Fruit fly (Drosophila melanogaster) whole organism, prepupa: ENCODE results near the gene CG11755.

ENCODE experiments used
- CG10631 ChIP-seq: fragments of 200-800 bp; sonication (Bioruptor generic); optimal IDR thresholded peaks from 2 replicates; lab custom pipeline; 2016; ENCODE audit warnings: missing biosample characterization, missing genetic modification characterization
- CG10669 ChIP-seq: fragments of 200-800 bp; sonication (Bioruptor generic); optimal IDR thresholded peaks from 3 replicates; lab custom pipeline; 2018; ENCODE audit warnings: missing biosample characterization, mild to moderate bottlenecking, missing genetic modification characterization, moderate library complexity
- CG11294 ChIP-seq: fragments of 200-800 bp; sonication (Bioruptor generic); IDR thresholded peaks from 2 replicates; pipeline ENCODE4 v1.3.6; 2022; ENCODE audit warnings: missing biosample characterization, missing genetic modification characterization
- CG11902 ChIP-seq: fragments of 200-800 bp; sonication (Bioruptor generic); optimal IDR thresholded peaks from 3 replicates; lab custom pipeline; 2016; ENCODE audit warnings: missing biosample characterization, missing genetic modification characterization
- CG1621 ChIP-seq: fragments of 200-800 bp; sonication (Bioruptor generic); optimal IDR thresholded peaks from 3 replicates; lab custom pipeline; 2018; ENCODE audit warnings: missing biosample characterization, mild to moderate bottlenecking, missing genetic modification characterization
- CG16779 ChIP-seq: fragments of 200-800 bp; sonication (Bioruptor generic); optimal IDR thresholded peaks from 3 replicates; lab custom pipeline; 2017; ENCODE audit warnings: missing biosample characterization, mild to moderate bottlenecking, missing genetic modification characterization
- CG3032 ChIP-seq: fragments of 200-800 bp; optimal IDR thresholded peaks from 2 replicates; lab custom pipeline; 2019; ENCODE audit warnings: missing biosample characterization, mild to moderate bottlenecking, missing genetic modification characterization, moderate library complexity
- CG31627 ChIP-seq: fragments of 200-800 bp; sonication (Bioruptor generic); optimal IDR thresholded peaks from 3 replicates; lab custom pipeline; 2016; ENCODE audit warnings: missing biosample characterization, missing genetic modification characterization
- CG32006 ChIP-seq: fragments of 200-800 bp; sonication (Bioruptor generic); optimal IDR thresholded peaks from 3 replicates; lab custom pipeline; 2017; ENCODE audit warnings: missing biosample characterization, mild to moderate bottlenecking, missing genetic modification characterization
- CG34406 ChIP-seq: fragments of 200-800 bp; sonication (Bioruptor generic); optimal IDR thresholded peaks from 3 replicates; lab custom pipeline; 2016; ENCODE audit warnings: missing biosample characterization, missing genetic modification characterization
- CG3919 ChIP-seq: fragments of 200-800 bp; sonication (Bioruptor generic); optimal IDR thresholded peaks from 3 replicates; lab custom pipeline; 2016; ENCODE audit warnings: missing biosample characterization, missing genetic modification characterization
- CG4318 ChIP-seq: fragments of 200-800 bp; sonication (Bioruptor generic); optimal IDR thresholded peaks from 3 replicates; lab custom pipeline; 2017; ENCODE audit warnings: missing biosample characterization, mild to moderate bottlenecking, missing genetic modification characterization
- CG6163 ChIP-seq: fragments of 200-800 bp; sonication (Bioruptor generic); IDR thresholded peaks from 3 replicates; pipeline ENCODE4 v1.3.6; 2022; ENCODE audit warnings: missing biosample characterization, missing genetic modification characterization
- CG6276 ChIP-seq: fragments of 200-800 bp; sonication (Bioruptor generic); optimal IDR thresholded peaks from 2 replicates; lab custom pipeline; 2017; ENCODE audit warnings: missing biosample characterization, mild to moderate bottlenecking, missing genetic modification characterization
- CG6792 ChIP-seq: fragments of 200-800 bp; sonication (Bioruptor generic); optimal IDR thresholded peaks from 3 replicates; lab custom pipeline; 2016; ENCODE audit warnings: missing biosample characterization, missing genetic modification characterization
- CG6808 ChIP-seq: fragments of 200-800 bp; sonication (Bioruptor generic); optimal IDR thresholded peaks from 3 replicates; lab custom pipeline; 2017; ENCODE audit warnings: missing biosample characterization, missing genetic modification characterization, mild to moderate bottlenecking, moderate library complexity, missing genetic modification reagents
- CG6854 ChIP-seq: fragments of 200-800 bp; sonication (Bioruptor generic); optimal IDR thresholded peaks from 2 replicates; lab custom pipeline; 2017; ENCODE audit warnings: missing biosample characterization, mild to moderate bottlenecking, missing genetic modification characterization
- CG8119 ChIP-seq: fragments of 200-800 bp; sonication (Bioruptor generic); IDR thresholded peaks from 3 replicates; pipeline ENCODE4 v1.3.6; 2022; ENCODE audit warnings: missing biosample characterization, missing genetic modification characterization
- CG8319 ChIP-seq: fragments of 200-800 bp; sonication (Bioruptor generic); optimal IDR thresholded peaks from 3 replicates; lab custom pipeline; 2016; ENCODE audit warnings: missing biosample characterization, missing genetic modification characterization
- CG8632 ChIP-seq: fragments of 200-800 bp; sonication (Bioruptor generic); optimal IDR thresholded peaks from 3 replicates; lab custom pipeline; 2016; ENCODE audit warnings: missing biosample characterization, missing genetic modification characterization
- CG9139 ChIP-seq: fragments of 200-800 bp; sonication (Bioruptor generic); optimal IDR thresholded peaks from 3 replicates; lab custom pipeline; 2017; ENCODE audit warnings: missing biosample characterization, mild to moderate bottlenecking, missing genetic modification characterization
- Eip75B ChIP-seq: fragments of 200-800 bp; sonication (Bioruptor generic); optimal IDR thresholded peaks from 3 replicates; lab custom pipeline; 2016; ENCODE audit warnings: missing biosample characterization, missing genetic modification characterization
- Eip78C ChIP-seq: fragments of 200-800 bp; sonication (Bioruptor generic); peaks from one replicate; lab custom pipeline; 2016; ENCODE audit warnings: missing biosample characterization, missing genetic modification characterization
- Eip93F ChIP-seq: fragments of 200-800 bp; sonication (Bioruptor generic); optimal IDR thresholded peaks from 2 replicates; lab custom pipeline; 2016; ENCODE audit warnings: missing biosample characterization, mild to moderate bottlenecking, missing genetic modification characterization
- Ets21C ChIP-seq: fragments of 200-800 bp; sonication (Bioruptor generic); optimal IDR thresholded peaks from 3 replicates; lab custom pipeline; 2016; ENCODE audit warnings: missing biosample characterization, missing genetic modification characterization
- Gug ChIP-seq: fragments of 200-800 bp; sonication (Bioruptor generic); IDR thresholded peaks from 2 replicates; pipeline ENCODE4 v1.3.6; 2022; ENCODE audit warnings: missing biosample characterization, missing genetic modification characterization
- Hr38 ChIP-seq: sonication (Bioruptor generic); optimal IDR thresholded peaks from 2 replicates; lab custom pipeline; 2016; ENCODE audit warnings: missing biosample characterization, missing genetic modification characterization
- Hr39 ChIP-seq: fragments of 200-800 bp; sonication (Bioruptor generic); optimal IDR thresholded peaks from 2 replicates; lab custom pipeline; 2016; ENCODE audit warnings: missing biosample characterization, missing genetic modification characterization
- Hr4 ChIP-seq: fragments of 200-800 bp; sonication (Bioruptor generic); optimal IDR thresholded peaks from 3 replicates; lab custom pipeline; 2016; ENCODE audit warnings: missing biosample characterization, missing genetic modification characterization
- Lpt ChIP-seq: fragments of 200-800 bp; sonication (Bioruptor generic); optimal IDR thresholded peaks from 3 replicates; lab custom pipeline; 2016; ENCODE audit warnings: missing biosample characterization, missing genetic modification characterization
- Smox ChIP-seq: fragments of 200-800 bp; sonication (Bioruptor generic); optimal IDR thresholded peaks from 3 replicates; lab custom pipeline; 2016; ENCODE audit warnings: missing biosample characterization, missing genetic modification characterization
- Sox102F ChIP-seq: fragments of 200-800 bp; sonication (Bioruptor generic); optimal IDR thresholded peaks from 2 replicates; lab custom pipeline; 2016; ENCODE audit warnings: missing biosample characterization, mild to moderate bottlenecking, missing genetic modification characterization
- Sox14 ChIP-seq: fragments of 200-800 bp; sonication (Bioruptor generic); optimal IDR thresholded peaks from 3 replicates; lab custom pipeline; 2016; ENCODE audit warnings: missing biosample characterization, missing genetic modification characterization
- Sox15 ChIP-seq: fragments of 200-800 bp; sonication (Bioruptor generic); optimal IDR thresholded peaks from 3 replicates; lab custom pipeline; 2016; ENCODE audit warnings: missing biosample characterization, missing genetic modification characterization
- achi ChIP-seq: fragments of 200-800 bp; sonication (Bioruptor generic); optimal IDR thresholded peaks from 3 replicates; lab custom pipeline; 2016; ENCODE audit warnings: missing biosample characterization, missing genetic modification characterization
- acj6 ChIP-seq: fragments of 200-800 bp; sonication (Bioruptor generic); optimal IDR thresholded peaks from 3 replicates; lab custom pipeline; 2016; ENCODE audit warnings: missing biosample characterization, missing genetic modification characterization
- cyc ChIP-seq: fragments of 200-800 bp; sonication (Bioruptor generic); optimal IDR thresholded peaks from 3 replicates; lab custom pipeline; 2016; ENCODE audit warnings: missing biosample characterization, missing genetic modification characterization
- dac ChIP-seq: fragments of 200-800 bp; sonication (Bioruptor generic); optimal IDR thresholded peaks from 2 replicates; lab custom pipeline; 2017; ENCODE audit warnings: missing biosample characterization, mild to moderate bottlenecking, missing genetic modification characterization
- fd59A ChIP-seq: fragments of 200-800 bp; sonication (Bioruptor generic); optimal IDR thresholded peaks from 2 replicates; lab custom pipeline; 2017; ENCODE audit warnings: missing biosample characterization, mild to moderate bottlenecking, missing genetic modification characterization, missing genetic modification reagents
- fd85E ChIP-seq: fragments of 200-800 bp; sonication (Bioruptor generic); optimal IDR thresholded peaks from 3 replicates; lab custom pipeline; 2016; ENCODE audit warnings: missing biosample characterization, missing genetic modification characterization
- fkh ChIP-seq: fragments of 200-800 bp; sonication (Bioruptor generic); optimal IDR thresholded peaks from 3 replicates; lab custom pipeline; 2017; ENCODE audit warnings: missing biosample characterization, mild to moderate bottlenecking, missing genetic modification characterization, moderate library complexity
- lz ChIP-seq: fragments of 200-800 bp; sonication (Bioruptor generic); optimal IDR thresholded peaks from 3 replicates; lab custom pipeline; 2016; ENCODE audit warnings: missing biosample characterization, missing genetic modification characterization
- net ChIP-seq: fragments of 200-800 bp; sonication (Bioruptor generic); optimal IDR thresholded peaks from 3 replicates; lab custom pipeline; 2016; ENCODE audit warnings: missing biosample characterization, missing genetic modification characterization
- pdm3 ChIP-seq: fragments of 200-800 bp; sonication (Bioruptor generic); optimal IDR thresholded peaks from 3 replicates; lab custom pipeline; 2016; ENCODE audit warnings: missing biosample characterization, missing genetic modification characterization
- salr ChIP-seq, 2 experiments: fragments of 200-800 bp; sonication (Bioruptor generic); optimal IDR thresholded peaks; 3 replicates each; lab custom pipeline; 2016 to 2018; ENCODE audit warnings: missing biosample characterization in 2 of 2, missing genetic modification characterization in 2 of 2, mild to moderate bottlenecking in 1 of 2
- spab ChIP-seq: fragments of 200-800 bp; sonication (Bioruptor generic); optimal IDR thresholded peaks from 2 replicates; lab custom pipeline; 2017; ENCODE audit warnings: missing biosample characterization, mild to moderate bottlenecking, missing genetic modification characterization, missing genetic modification reagents
- ss ChIP-seq, 2 experiments: fragments of 200-800 bp; sonication (Bioruptor generic); optimal IDR thresholded peaks; 2 replicates in 1 of 2; 3 replicates in 1 of 2; lab custom pipeline; 2017 to 2018; ENCODE audit warnings: mild to moderate bottlenecking in 2 of 2, missing biosample characterization in 2 of 2, missing genetic modification characterization in 2 of 2, moderate library complexity in 1 of 2
- svp ChIP-seq: fragments of 200-800 bp; sonication (Bioruptor generic); peaks from one replicate; lab custom pipeline; 2016; ENCODE audit warnings: missing biosample characterization, missing genetic modification characterization
- topi ChIP-seq: fragments of 200-800 bp; sonication (Bioruptor generic); optimal IDR thresholded peaks from 3 replicates; lab custom pipeline; 2016; ENCODE audit warnings: missing biosample characterization, missing genetic modification characterization

The CG11755 gene

DNA sequence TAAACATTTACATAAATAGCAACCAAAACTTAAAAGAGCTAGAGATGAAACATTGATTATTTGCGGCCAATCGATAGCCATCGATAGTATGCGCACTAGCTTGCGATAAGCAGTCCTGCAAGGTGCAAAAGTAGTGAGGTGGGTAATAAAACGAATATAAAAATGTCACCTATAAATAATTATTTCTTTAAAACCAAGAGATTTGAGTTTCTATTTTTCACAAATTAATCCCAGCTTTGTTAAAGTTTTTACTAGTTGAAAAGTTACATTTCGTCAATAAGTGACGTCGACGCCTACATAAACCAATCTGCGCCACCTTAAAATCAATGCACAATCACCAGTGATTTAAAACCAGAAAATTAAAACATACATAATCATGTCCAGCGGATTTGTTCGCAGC lies 26.0 kb upstream of the CG11755 start, which contains the start of the genes Mkk4 and SLIRP2 (continued):
- TF ChIP-seq CG8319 (GFP tag; lab: Kevin White, UChicago) (peak; percentile 97), CG34406 (GFP tag; lab: Kevin White, UChicago) (peak; percentile 99), Hr4 (GFP tag; lab: Kevin White, UChicago) (peak; percentile 99), CG11902 (GFP tag; lab: Kevin White, UChicago) (peak; percentile 98), Sox15 (peak; percentile 99), Sox102F (GFP tag; lab: Kevin White, UChicago) (peak; percentile 99), svp (GFP tag; lab: Kevin White, UChicago) (peak; percentile 100), CG10669 (peak; percentile 99)

DNA sequence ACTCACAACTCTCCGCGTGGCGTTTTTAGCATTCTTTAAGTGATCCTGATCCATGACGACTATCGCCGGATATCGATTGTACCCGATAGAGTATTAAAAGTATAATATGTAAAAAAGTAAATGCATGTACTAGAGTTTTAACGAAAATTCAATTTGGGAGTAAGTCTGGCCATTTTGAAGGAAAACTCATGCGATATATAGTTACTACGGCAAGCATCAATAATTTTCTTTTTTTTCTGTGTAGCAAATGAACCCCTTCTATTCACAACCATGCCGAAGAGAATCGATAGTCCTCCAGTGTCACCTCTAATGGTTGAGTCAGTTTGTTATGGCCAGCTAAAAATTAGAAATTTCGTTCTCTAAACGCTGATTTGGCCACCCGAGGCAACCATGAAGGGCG lies 24.0 kb upstream of the CG11755 start, which contains the start of the genes Sys1 and Dhod:
Gene Sys1, plus strand, starts transcription at position 91 of the 400 bp plus-strand sequence.
Gene Dhod, minus strand, starts transcription at position 186 of the 400 bp plus-strand sequence.
- peak; percentile 81 for TF ChIP-seq Sox102F (GFP tag; lab: Kevin White, UChicago)
- TF ChIP-seq Eip93F, result no peak
- peak; percentile 65 for TF ChIP-seq Sox15
- peak; percentile 32 for TF ChIP-seq CG4318 (GFP tag; lab: Kevin White, UChicago)
- peak; percentile 79 for TF ChIP-seq Ets21C (GFP tag; lab: Kevin White, UChicago)
- no peak for TF ChIP-seq CG16779 (tag; lab: Kevin White, UChicago)
- TF ChIP-seq CG6276, result no peak
- peak; percentile 45 for TF ChIP-seq CG8632 (GFP tag; lab: Kevin White, UChicago)
- TF ChIP-seq ss (GFP tag; optimal IDR thresholded peaks at IDR 0.05; lab: Kevin White, UChicago), result peak in 1 of 2 experiments; percentile 15
- TF ChIP-seq CG6792 (GFP tag; lab: Kevin White, UChicago), result peak; percentile 65
- TF ChIP-seq Lpt (GFP tag; lab: Kevin White, UChicago), result peak; percentile 44
- TF ChIP-seq CG8119 (GFP tag; lab: Robert Waterston, UW), result peak; percentile 53; the same call in 1 of the 3 replicates
- TF ChIP-seq fd59A (GFP tag; lab: Kevin White, UChicago), result no peak
- TF ChIP-seq CG11902 (GFP tag; lab: Kevin White, UChicago), result peak; percentile 64
- TF ChIP-seq CG3032 (tag; lab: Kevin White, UChicago), result peak; percentile 53
- no peak for TF ChIP-seq fkh (GFP tag; lab: Kevin White, UChicago)
- TF ChIP-seq CG32006, result peak; percentile 70
- TF ChIP-seq CG10631 (GFP tag; lab: Kevin White, UChicago), result peak; percentile 81
- no peak for TF ChIP-seq fd85E
- TF ChIP-seq acj6 (GFP tag; lab: Kevin White, UChicago), result peak; percentile 77
- peak; percentile 53; the same call in 1 of the 2 replicates for TF ChIP-seq CG11294 (GFP tag; lab: Robert Waterston, UW)
- TF ChIP-seq dac (GFP tag; lab: Kevin White, UChicago), result peak; percentile 20
- TF ChIP-seq Hr38, result peak; percentile 77
- peak; percentile 89 for TF ChIP-seq Eip78C (GFP tag; lab: Kevin White, UChicago)
- TF ChIP-seq CG34406 (GFP tag; lab: Kevin White, UChicago), result peak; percentile 63
- TF ChIP-seq CG3919 (GFP tag; lab: Kevin White, UChicago), result peak; percentile 81
- peak; percentile 86 for TF ChIP-seq Hr39 (GFP tag; lab: Kevin White, UChicago)
- peak; percentile 81 for TF ChIP-seq Smox (GFP tag; lab: Kevin White, UChicago)
- TF ChIP-seq topi (GFP tag; lab: Kevin White, UChicago), result peak; percentile 79
- TF ChIP-seq salr (GFP tag; optimal IDR thresholded peaks at IDR 0.05; lab: Kevin White, UChicago), result peak in 1 of 2 experiments; percentile 45
- peak; percentile 15 for TF ChIP-seq CG6808 (GFP tag; lab: Kevin White, UChicago)
- TF ChIP-seq Gug (GFP tag; lab: Robert Waterston, UW), result peak; percentile 67
- TF ChIP-seq achi, result peak; percentile 73
- peak; percentile 69; the same call in 2 of the 3 replicates for TF ChIP-seq CG6163
- TF ChIP-seq CG10669, result peak; percentile 39
- TF ChIP-seq pdm3 (GFP tag; lab: Kevin White, UChicago), result peak; percentile 85
- peak; percentile 82 for TF ChIP-seq cyc
- peak; percentile 61 for TF ChIP-seq net (GFP tag; lab: Kevin White, UChicago)
- peak; percentile 85 for TF ChIP-seq Sox14 (GFP tag; lab: Kevin White, UChicago)
- peak; percentile 75 for TF ChIP-seq Eip75B (GFP tag; lab: Kevin White, UChicago)
- no peak for TF ChIP-seq CG9139 (GFP tag; lab: Kevin White, UChicago)
- TF ChIP-seq spab (GFP tag; lab: Kevin White, UChicago), result no peak
- TF ChIP-seq CG6854 (GFP tag; lab: Kevin White, UChicago), result no peak
- peak; percentile 81 for TF ChIP-seq lz
- peak; percentile 29 for TF ChIP-seq CG1621 (tag; lab: Kevin White, UChicago)
- peak; percentile 74 for TF ChIP-seq CG8319 (GFP tag; lab: Kevin White, UChicago)
- TF ChIP-seq CG31627 (GFP tag; lab: Kevin White, UChicago), result peak; percentile 84
